Fruit fly (Drosophila melanogaster): Measurements from ENCODE around the gene CG7135.

CG7135 gene

DNA sequence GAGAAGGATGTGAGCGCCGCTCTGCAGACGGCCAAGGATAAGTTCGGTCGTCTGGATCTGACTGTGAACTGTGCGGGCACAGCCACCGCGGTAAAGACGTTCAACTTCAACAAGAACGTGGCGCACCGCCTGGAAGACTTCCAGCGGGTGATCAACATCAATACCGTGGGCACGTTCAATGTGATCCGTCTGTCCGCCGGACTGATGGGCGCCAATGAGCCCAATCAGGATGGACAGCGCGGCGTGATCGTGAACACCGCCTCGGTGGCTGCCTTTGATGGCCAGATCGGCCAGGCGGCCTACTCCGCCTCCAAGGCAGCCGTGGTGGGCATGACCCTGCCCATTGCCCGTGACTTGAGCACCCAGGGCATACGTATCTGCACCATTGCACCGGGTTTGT, 11.3 kb upstream of the CG7135 start:
- no peak for TF ChIP-seq CG14655 (GFP tag; optimal IDR thresholded peaks at IDR 0.05)
- no peak for TF ChIP-seq Pif1A (GFP tag; optimal IDR thresholded peaks at IDR 0.05)
- no peak for TF ChIP-seq CG10348 (GFP tag; IDR thresholded peaks at IDR 0.05)
- TF ChIP-seq CG4496 (GFP tag; IDR thresholded peaks at IDR 0.05): no peak
- TF ChIP-seq CG34367 (tag; optimal IDR thresholded peaks at IDR 0.05): no peak
- TF ChIP-seq CG13204 (GFP tag; optimal IDR thresholded peaks at IDR 0.05): no peak
- TF ChIP-seq Ets98B (GFP tag; IDR thresholded peaks at IDR 0.05): no peak
- TF ChIP-seq fd96Ca (GFP tag; IDR thresholded peaks at IDR 0.05): no peak
- TF ChIP-seq CG15710 (tag; optimal IDR thresholded peaks at IDR 0.05): no peak
- no peak for TF ChIP-seq CG8301 (tag; optimal IDR thresholded peaks at IDR 0.05)
- TF ChIP-seq CG32121 (GFP tag; IDR thresholded peaks at IDR 0.05): no peak
- TF ChIP-seq gl (tag; optimal IDR thresholded peaks at IDR 0.05): no peak
- no peak for TF ChIP-seq CG8159 (tag; optimal IDR thresholded peaks at IDR 0.05)
- no peak for TF ChIP-seq Pif1B (GFP tag; optimal IDR thresholded peaks at IDR 0.05)
- TF ChIP-seq D1 (tag; optimal IDR thresholded peaks at IDR 0.05): no peak
- TF ChIP-seq EcR (GFP tag; optimal IDR thresholded peaks at IDR 0.05): no peak
- no peak for TF ChIP-seq Snoo (tag; optimal IDR thresholded peaks at IDR 0.05)

- TF ChIP-seq CG14655 (GFP tag; optimal IDR thresholded peaks at IDR 0.05): peak; percentile 74
- TF ChIP-seq gl (tag; optimal IDR thresholded peaks at IDR 0.05): peak; percentile 13
- no peak for TF ChIP-seq D1 (tag; optimal IDR thresholded peaks at IDR 0.05)
- peak; percentile 66 for TF ChIP-seq Ets98B (GFP tag; IDR thresholded peaks at IDR 0.05)
- TF ChIP-seq fd96Ca (GFP tag; IDR thresholded peaks at IDR 0.05): peak; percentile 70
- no peak for TF ChIP-seq EcR (GFP tag; optimal IDR thresholded peaks at IDR 0.05)
- TF ChIP-seq CG10348 (GFP tag; IDR thresholded peaks at IDR 0.05): no peak
- TF ChIP-seq CG34367 (tag; optimal IDR thresholded peaks at IDR 0.05): peak; percentile 72
- peak; percentile 77 for TF ChIP-seq Snoo (tag; optimal IDR thresholded peaks at IDR 0.05)
- peak; percentile 77 for TF ChIP-seq CG32121 (GFP tag; IDR thresholded peaks at IDR 0.05)
- peak; percentile 77 for TF ChIP-seq CG15710 (tag; optimal IDR thresholded peaks at IDR 0.05)
- TF ChIP-seq CG4496 (GFP tag; IDR thresholded peaks at IDR 0.05): peak; percentile 76
- no peak for TF ChIP-seq CG13204 (GFP tag; optimal IDR thresholded peaks at IDR 0.05)
- peak; percentile 70 for TF ChIP-seq CG17806 (tag; optimal IDR thresholded peaks at IDR 0.05)
- TF ChIP-seq CG8301 (tag; optimal IDR thresholded peaks at IDR 0.05): peak; percentile 77
- peak; percentile 61 for TF ChIP-seq Pif1B (GFP tag; optimal IDR thresholded peaks at IDR 0.05)
- peak; percentile 78 for TF ChIP-seq CG8159 (tag; optimal IDR thresholded peaks at IDR 0.05)
- no peak for TF ChIP-seq rn (GFP tag; IDR thresholded peaks at IDR 0.05)
- TF ChIP-seq CG9948 (tag; optimal IDR thresholded peaks at IDR 0.05): peak; percentile 66
- peak; percentile 77 for TF ChIP-seq CG12605 (GFP tag; IDR thresholded peaks at IDR 0.05)
- TF ChIP-seq Pif1A (GFP tag; optimal IDR thresholded peaks at IDR 0.05): peak; percentile 76
These were observed 10.6 kb upstream of the CG7135 start, which contains the start of gene RhoGAP16F for dm6 chrX:18092810-18093222. RhoGAP16F (plus strand) TSS chrX:18093145.

DNA sequence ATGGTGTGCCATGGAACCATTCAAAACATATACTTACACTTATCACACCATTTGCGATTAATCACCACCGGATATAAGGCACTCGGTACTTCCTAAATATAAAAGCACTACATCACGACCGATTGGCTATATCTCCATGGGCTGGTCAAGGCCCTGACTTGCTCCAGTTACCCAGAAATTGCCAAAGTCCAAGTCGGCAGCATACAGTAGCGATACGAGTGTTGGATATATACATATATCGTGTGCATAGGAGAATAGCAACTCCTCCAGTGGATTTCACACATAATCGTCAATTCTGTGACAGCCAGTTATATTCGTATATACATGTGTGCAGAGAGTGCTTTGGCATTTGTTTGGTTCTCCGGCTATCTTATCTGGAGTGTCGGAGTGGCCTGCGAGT, 9.3 kb upstream of the CG7135 start:
- TF ChIP-seq EcR (GFP tag; optimal IDR thresholded peaks at IDR 0.05) (peak; percentile 12), CG12605 (GFP tag; IDR thresholded peaks at IDR 0.05) (no peak), CG8301 (tag; optimal IDR thresholded peaks at IDR 0.05) (no peak), CG34367 (tag; optimal IDR thresholded peaks at IDR 0.05) (no peak), CG4496 (GFP tag; IDR thresholded peaks at IDR 0.05) (no peak)

- TF ChIP-seq CG15710 (tag; optimal IDR thresholded peaks at IDR 0.05) (peak; percentile 65), CG32121 (GFP tag; IDR thresholded peaks at IDR 0.05) (0 out of 2 replicates have a peak, but pooled peaks have one; percentile 41), CG9948 (tag; optimal IDR thresholded peaks at IDR 0.05) (peak; percentile 65), Snoo (tag; optimal IDR thresholded peaks at IDR 0.05) (peak; percentile 44), CG14655 (GFP tag; optimal IDR thresholded peaks at IDR 0.05) (peak; percentile 78), CG4496 (GFP tag; IDR thresholded peaks at IDR 0.05) (peak; percentile 59; the same call in 2 of the 3 replicates), CG12605 (GFP tag; IDR thresholded peaks at IDR 0.05) (0 out of 2 replicates have a peak, but pooled peaks have one; percentile 9), EcR (GFP tag; optimal IDR thresholded peaks at IDR 0.05) (no peak), Pif1A (GFP tag; optimal IDR thresholded peaks at IDR 0.05) (peak; percentile 11), CG34367 (tag; optimal IDR thresholded peaks at IDR 0.05) (peak; percentile 35), CG8301 (tag; optimal IDR thresholded peaks at IDR 0.05) (peak; percentile 55), CG13204 (GFP tag; optimal IDR thresholded peaks at IDR 0.05) (no peak), CG17806 (tag; optimal IDR thresholded peaks at IDR 0.05) (peak; percentile 63), D1 (tag; optimal IDR thresholded peaks at IDR 0.05) (no peak), CG8159 (tag; optimal IDR thresholded peaks at IDR 0.05) (peak; percentile 65), CG10348 (GFP tag; IDR thresholded peaks at IDR 0.05) (no peak), fd96Ca (GFP tag; IDR thresholded peaks at IDR 0.05) (peak; percentile 19; the same call in 1 of the 3 replicates), rn (GFP tag; IDR thresholded peaks at IDR 0.05) (no peak), gl (tag; optimal IDR thresholded peaks at IDR 0.05) (no peak), Ets98B (GFP tag; IDR thresholded peaks at IDR 0.05) (peak; percentile 45), Pif1B (GFP tag; optimal IDR thresholded peaks at IDR 0.05) (no peak)
These were observed 8.6 kb upstream of the CG7135 start for dm6 chrX:18094747-18095352.

dm6 chrX:18100146-18100669, 3.2 kb upstream of the CG7135 start:
- TF ChIP-seq Pif1B (GFP tag; optimal IDR thresholded peaks at IDR 0.05): no peak
- TF ChIP-seq CG32121 (GFP tag; IDR thresholded peaks at IDR 0.05): 0 out of 2 replicates have a peak, but pooled peaks have one; percentile 33
